Fruit fly (Drosophila melanogaster): ENCODE data around the gene CG34015.

The CG34015 gene

DNA sequence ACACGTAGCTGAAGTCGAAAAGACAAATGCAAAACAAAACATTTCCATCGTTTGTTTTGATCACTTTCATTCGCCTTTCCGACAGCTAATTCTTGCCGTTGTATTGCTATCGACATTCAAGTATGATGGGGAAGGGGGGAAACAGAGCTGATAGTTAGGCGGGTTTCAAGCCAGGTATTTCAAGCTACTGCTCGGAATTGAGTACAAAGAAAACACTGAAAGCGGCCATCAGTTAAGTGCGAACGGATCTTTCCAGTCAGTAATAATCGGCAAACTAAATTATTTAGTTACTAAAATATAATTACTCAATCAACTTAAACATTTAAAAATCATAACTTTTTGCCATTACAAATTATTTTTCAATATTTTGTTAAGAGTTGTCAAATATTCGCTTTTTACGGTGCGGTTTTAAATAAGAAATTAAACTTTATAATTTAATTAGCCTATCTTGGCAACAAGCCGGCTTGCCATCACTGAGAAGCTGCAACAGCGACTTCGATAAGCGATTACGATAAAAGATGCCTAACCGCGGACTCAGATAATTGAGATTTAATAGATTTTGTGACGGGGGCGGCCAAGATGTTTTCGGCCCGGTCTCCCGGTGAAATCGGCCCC is 20.2 kb downstream of the CG34015 start (continued):
- TF ChIP-seq Hr51 (GFP tag; optimal IDR thresholded peaks at IDR 0.05) (no peak), CG12659 (GFP tag; optimal IDR thresholded peaks at IDR 0.05) (peak; percentile 1), HHEX (GFP tag; optimal IDR thresholded peaks at IDR 0.05) (no peak), sens-2 (GFP tag; IDR thresholded peaks at IDR 0.05) (no peak), dimm (GFP tag; IDR thresholded peaks at IDR 0.05) (no peak), nmo (GFP tag; optimal IDR thresholded peaks at IDR 0.05) (peak; percentile 18), hth (optimal IDR thresholded peaks at IDR 0.05) (no peak), sna (GFP tag; IDR thresholded peaks at IDR 0.05; ENCODE audit: partially characterized antibody) (no peak), CG10979 (tag; optimal IDR thresholded peaks at IDR 0.05) (peak; percentile 14), CG3163 (GFP tag; optimal IDR thresholded peaks at IDR 0.05) (no peak), sens (GFP tag) (peak; percentile 45), ssp (GFP tag; IDR thresholded peaks at IDR 0.05) (peak; percentile 14; the same call in 1 of the 2 replicates), CG7372 (GFP tag; IDR thresholded peaks at IDR 0.05) (no peak), corto (GFP tag; optimal IDR thresholded peaks at IDR 0.05) (no peak), H15 (GFP tag; IDR thresholded peaks at IDR 0.05) (no peak), vvl (GFP tag; IDR thresholded peaks at IDR 0.05) (0 out of 2 replicates have a peak, but pooled peaks have one; percentile 14), chif (GFP tag; optimal IDR thresholded peaks at IDR 0.05) (peak in 1 of 2 experiments; percentile 5), CG42726 (GFP tag; IDR thresholded peaks at IDR 0.05; ENCODE audit: partially characterized antibody) (no peak), C15 (GFP tag; IDR thresholded peaks at IDR 0.05) (no peak), pzg (GFP tag; optimal IDR thresholded peaks at IDR 0.05) (no peak), CG31388 (GFP tag; optimal IDR thresholded peaks at IDR 0.05) (no peak), Ada2b (GFP tag; IDR thresholded peaks at IDR 0.05) (no peak), ewg (GFP tag; optimal IDR thresholded peaks at IDR 0.05) (no peak), NK7.1 (GFP tag; optimal IDR thresholded peaks at IDR 0.05) (no peak), CG30403 (GFP tag; optimal IDR thresholded peaks at IDR 0.05) (peak; percentile 35), vfl (GFP tag; optimal IDR thresholded peaks at IDR 0.05) (no peak), CG3407 (GFP tag; optimal IDR thresholded peaks at IDR 0.05) (no peak), CG2202 (tag; optimal IDR thresholded peaks at IDR 0.05) (no peak), CG2116 (GFP tag; optimal IDR thresholded peaks at IDR 0.05) (peak; percentile 25), CG30020 (tag; optimal IDR thresholded peaks at IDR 0.05) (no peak), kay (GFP tag; optimal IDR thresholded peaks at IDR 0.05) (no peak), CG1647 (GFP tag; optimal IDR thresholded peaks at IDR 0.05) (no peak), B-H1 (GFP tag; IDR thresholded peaks at IDR 0.05) (no peak), CG11504 (tag; optimal IDR thresholded peaks at IDR 0.05) (no peak), CG12391 (tag; optimal IDR thresholded peaks at IDR 0.05) (peak; percentile 51), salm (tag; optimal IDR thresholded peaks at IDR 0.05) (no peak), CG13296 (GFP tag; optimal IDR thresholded peaks at IDR 0.05) (no peak), maf-S (GFP tag; optimal IDR thresholded peaks at IDR 0.05) (no peak), CG2120 (GFP tag; optimal IDR thresholded peaks at IDR 0.05) (peak; percentile 8), bigmax (GFP tag; optimal IDR thresholded peaks at IDR 0.05) (no peak), Sry-β (GFP tag; optimal IDR thresholded peaks at IDR 0.05) (peak; percentile 93), Doc3 (GFP tag; IDR thresholded peaks at IDR 0.05; ENCODE audit: partially characterized antibody) (no peak), CG14050 (GFP tag; IDR thresholded peaks at IDR 0.05) (no peak), hkb (optimal IDR thresholded peaks at IDR 0.05) (no peak), hkb (GFP tag; IDR thresholded peaks at IDR 0.05) (no peak), Ptx1 (GFP tag; IDR thresholded peaks at IDR 0.05) (no peak), TFAM (GFP tag; optimal IDR thresholded peaks at IDR 0.05) (no peak), slp2 (GFP tag; optimal IDR thresholded peaks at IDR 0.05) (no peak), phol (tag; optimal IDR thresholded peaks at IDR 0.05) (peak; percentile 22), CG12299 (tag; optimal IDR thresholded peaks at IDR 0.05) (no peak), Rfx (GFP tag; IDR thresholded peaks at IDR 0.05) (0 out of 2 replicates have a peak, but pooled peaks have one; percentile 9)
